Worm (Caenorhabditis elegans): ENCODE data around the gene C28H8.5.

The C28H8.5 gene

DNA sequence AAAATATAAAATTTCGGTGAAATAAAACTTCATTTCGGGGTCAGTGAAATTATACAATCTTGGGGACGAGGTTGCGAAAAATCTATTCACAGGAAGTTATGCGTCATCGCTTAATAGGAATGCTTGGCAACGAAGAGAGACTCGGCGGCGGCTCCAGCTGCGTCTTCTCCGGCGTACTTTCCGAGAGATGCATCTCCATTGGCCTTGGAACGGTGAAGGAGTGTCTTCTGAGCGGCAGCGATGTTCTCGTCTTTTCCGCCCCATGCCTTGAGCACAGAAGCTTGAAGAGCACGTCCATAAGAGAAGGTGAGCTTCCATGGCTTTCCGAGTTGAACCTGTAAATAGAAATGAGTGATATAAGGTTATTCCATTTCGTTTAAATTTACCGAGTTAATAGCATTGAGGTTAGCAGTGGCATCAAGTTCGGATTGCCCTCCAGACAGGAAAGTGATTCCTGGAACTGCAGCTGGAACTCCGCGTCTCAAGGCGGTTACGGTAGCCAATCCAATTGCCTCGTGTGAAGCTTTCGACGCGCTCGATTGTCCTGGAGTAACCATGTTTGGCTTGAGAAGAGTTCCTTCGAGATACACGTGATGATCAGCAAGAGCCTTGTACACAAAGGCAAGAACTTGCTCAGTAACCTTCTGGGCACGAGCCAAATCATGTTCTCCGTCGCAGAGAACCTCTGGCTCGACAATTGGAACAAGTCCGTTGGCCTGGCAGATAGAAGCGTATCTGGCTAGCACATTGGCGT, 9.3 kb upstream of the C28H8.5 start:
- TF ChIP-seq dsc-1 (tag; optimal IDR thresholded peaks at IDR 0.05) (peak; percentile 19), efl-1 (optimal IDR thresholded peaks at IDR 0.05) (no peak), efl-1 (GFP tag; optimal IDR thresholded peaks at IDR 0.05 in 1 of 2) (peak in 1 of 2 experiments; percentile 77), unc-86 (tag; optimal IDR thresholded peaks at IDR 0.05) (no peak)

DNA sequence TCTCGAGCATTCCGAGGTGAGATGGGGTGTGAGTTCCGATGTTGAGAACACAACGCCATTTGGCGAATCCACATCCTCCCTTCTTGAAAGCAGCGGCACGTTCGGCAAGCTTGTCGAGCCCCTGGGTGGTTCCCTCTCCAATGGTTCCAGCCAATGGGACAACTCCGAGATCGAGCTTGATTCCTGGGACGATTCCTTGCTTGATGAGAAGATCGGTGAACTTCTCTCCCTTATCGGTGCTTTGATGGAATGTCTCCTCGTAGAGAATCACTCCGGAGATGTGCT, 8.7 kb upstream of the C28H8.5 start:
- TF ChIP-seq swsn-7 (tag; optimal IDR thresholded peaks at IDR 0.05) (no peak), nhr-85 (tag) (peak; percentile 36)

DNA sequence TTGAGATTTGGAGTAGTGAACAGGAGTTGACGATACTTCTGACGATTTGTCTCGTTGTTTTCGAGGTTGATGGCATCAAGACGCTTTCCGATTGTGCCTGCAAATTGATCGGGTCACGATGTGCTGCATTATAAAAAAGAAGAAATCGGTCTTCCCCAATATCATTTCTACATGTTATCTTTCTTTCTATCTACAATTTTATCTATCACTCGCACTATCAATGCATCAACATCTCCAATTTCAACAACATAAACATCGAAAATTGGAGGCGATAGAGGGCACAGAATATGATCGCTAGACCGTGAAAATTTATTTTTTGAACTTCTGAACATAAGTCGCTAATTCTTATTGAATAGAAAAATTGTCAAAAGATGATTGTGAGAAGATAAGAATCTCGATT, 8.4 kb upstream of the C28H8.5 start:
- no peak for TF ChIP-seq lir-3 (tag; optimal IDR thresholded peaks at IDR 0.05; ENCODE audit: poor library complexity)
- TF ChIP-seq elt-2 (tag; optimal IDR thresholded peaks at IDR 0.05) = peak; percentile 42
- TF ChIP-seq efl-1 (optimal IDR thresholded peaks at IDR 0.05) = no peak
- peak in 1 of 2 experiments; percentile 32 for TF ChIP-seq efl-1 (GFP tag; optimal IDR thresholded peaks at IDR 0.05 in 1 of 2)
- no peak for TF ChIP-seq unc-98 (GFP tag; IDR thresholded peaks at IDR 0.05)

DNA sequence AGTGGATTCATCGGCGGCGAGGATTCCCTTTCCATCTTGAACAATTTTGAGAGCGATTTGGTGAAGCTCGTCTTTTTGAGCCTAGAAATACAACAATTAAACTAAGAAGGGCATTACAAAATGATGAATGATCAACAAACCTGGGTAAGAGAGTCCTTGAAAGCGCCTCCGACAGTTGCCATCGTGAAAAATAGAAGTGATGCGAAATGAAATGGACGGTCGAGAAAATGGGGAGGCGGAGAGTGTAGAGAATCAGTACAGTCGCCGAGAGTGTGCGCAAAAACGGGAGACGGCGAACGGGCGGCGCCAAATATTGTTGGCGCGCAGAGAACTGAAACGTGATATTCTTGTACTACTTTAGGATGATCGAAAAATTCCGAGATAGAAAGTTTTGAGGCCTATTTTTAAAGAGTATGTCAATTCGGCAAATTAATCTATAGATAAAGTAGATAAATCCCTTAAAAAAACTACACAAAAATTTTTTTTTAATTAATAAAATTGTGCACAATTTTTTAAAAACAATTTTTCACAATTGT, 7.9 kb upstream of the C28H8.5 start, which contains the start of gene aldo-2:
Gene aldo-2, minus strand, starts transcription at position 486 of the 536 bp plus-strand sequence.
- TF ChIP-seq ceh-82 (tag; optimal IDR thresholded peaks at IDR 0.05) = peak in 1 of 3 experiments; percentile 4
- TF ChIP-seq fkh-10 (GFP tag; optimal IDR thresholded peaks at IDR 0.05) = no peak
- TF ChIP-seq pag-3 (tag; optimal IDR thresholded peaks at IDR 0.05; ENCODE audit: borderline replicate concordance, insufficient read depth) = no peak
- TF ChIP-seq nhr-90 (tag; optimal IDR thresholded peaks at IDR 0.05; ENCODE audit: poor library complexity) = peak; percentile 54
- no peak for TF ChIP-seq xbp-1 (tag; optimal IDR thresholded peaks at IDR 0.05)
- peak; percentile 57 for TF ChIP-seq snu-23 (GFP tag; optimal IDR thresholded peaks at IDR 0.05)
- TF ChIP-seq ces-1 (GFP tag; optimal IDR thresholded peaks at IDR 0.05) = no peak
- TF ChIP-seq blmp-1 (tag; optimal IDR thresholded peaks at IDR 0.05) = peak; percentile 64
- peak in 1 of 2 experiments; percentile 36 for TF ChIP-seq lsy-2 (tag; optimal IDR thresholded peaks at IDR 0.05)
- peak; percentile 22 to 30 for TF ChIP-seq efl-1 (optimal IDR thresholded peaks at IDR 0.05)
- peak in 1 of 2 experiments; percentile 92 for TF ChIP-seq efl-1 (GFP tag; optimal IDR thresholded peaks at IDR 0.05 in 1 of 2)
- 0 out of 2 replicates have a peak, but pooled peaks have one; percentile 5 for TF ChIP-seq grh-1 (GFP tag; IDR thresholded peaks at IDR 0.05)
- TF ChIP-seq nhr-47 (tag; optimal IDR thresholded peaks at IDR 0.05) = peak; percentile 15
- TF ChIP-seq nhr-19 (GFP tag; conservative IDR thresholded peaks at IDR 0.05) = peak; percentile 6; the same call in 1 of the 2 replicates
- TF ChIP-seq mdl-1 (tag; optimal IDR thresholded peaks at IDR 0.05) = peak in 1 of 2 experiments; percentile 40
- no peak for TF ChIP-seq egl-27 (tag; optimal IDR thresholded peaks at IDR 0.05)
- TF ChIP-seq tbx-2 (tag; optimal IDR thresholded peaks at IDR 0.05) = peak; percentile 22
- peak; percentile 84 for TF ChIP-seq nhr-85 (tag)
- peak; percentile 14 for TF ChIP-seq mep-1 (tag; optimal IDR thresholded peaks at IDR 0.05)
- peak; percentile 56 for TF ChIP-seq ama-1 (optimal IDR thresholded peaks at IDR 0.05)
- no peak for TF ChIP-seq ztf-4 (tag; optimal IDR thresholded peaks at IDR 0.05)
- peak; percentile 76 for TF ChIP-seq lin-14 (GFP tag; optimal IDR thresholded peaks at IDR 0.05)
- peak in 2 of 3 experiments; percentile 22 to 33 for TF ChIP-seq dpl-1 (GFP tag; optimal IDR thresholded peaks at IDR 0.05)
- TF ChIP-seq lin-35 (GFP tag; optimal IDR thresholded peaks at IDR 0.05) = peak; percentile 24 to 60
- peak; percentile 31 for TF ChIP-seq nhr-20 (tag; optimal IDR thresholded peaks at IDR 0.05)
- TF ChIP-seq fos-1 (tag; optimal IDR thresholded peaks at IDR 0.05) = no peak
- TF ChIP-seq nhr-71 (tag; optimal IDR thresholded peaks at IDR 0.05) = peak; percentile 11
- TF ChIP-seq unc-130 (tag; optimal IDR thresholded peaks at IDR 0.05) = no peak
- TF ChIP-seq elt-3 (tag; optimal IDR thresholded peaks at IDR 0.05) = peak in 1 of 6 experiments; percentile 30
- no peak for TF ChIP-seq nhr-12 (tag; optimal IDR thresholded peaks at IDR 0.05)

Data from whole organism, L1 larva.